Fruit fly (Drosophila melanogaster) whole organism, embryonic: ENCODE measurements around the gene ich.

Source experiments
- Abd-B ChIP-seq: fragments of 200-800 bp; sonication (Bioruptor generic); optimal IDR thresholded peaks from 2 replicates; lab custom pipeline; 2018; ENCODE audit warnings: missing biosample characterization, mild to moderate bottlenecking, missing genetic modification characterization, moderate library complexity
- Antp ChIP-seq: fragments of 200-800 bp; sonication (Bioruptor generic); optimal IDR thresholded peaks from 3 replicates; lab custom pipeline; 2016; ENCODE audit warnings: missing biosample characterization, missing genetic modification characterization
- Bteb2 ChIP-seq: fragments of 200-800 bp; sonication (Bioruptor generic); optimal IDR thresholded peaks from 2 replicates; lab custom pipeline; 2016; ENCODE audit warnings: missing biosample characterization, missing genetic modification characterization
- CG10274 ChIP-seq: fragments of 200-800 bp; sonication (Bioruptor generic); optimal IDR thresholded peaks from 3 replicates; lab custom pipeline; 2017; ENCODE audit warnings: missing biosample characterization, mild to moderate bottlenecking, missing genetic modification characterization
- CG10959 ChIP-seq: fragments of 200-800 bp; sonication (Bioruptor generic); IDR thresholded peaks from 2 replicates; pipeline ENCODE4 v1.3.6; 2022; ENCODE audit warnings: missing biosample characterization, missing genetic modification characterization
- CG11093 ChIP-seq: fragments of 200-800 bp; sonication (Bioruptor generic); IDR thresholded peaks from 3 replicates; pipeline ENCODE4 v1.3.6; 2022; ENCODE audit warnings: missing biosample characterization, missing genetic modification characterization
- CG12219 ChIP-seq: fragments of 200-800 bp; sonication (Bioruptor generic); optimal IDR thresholded peaks from 3 replicates; lab custom pipeline; 2018; ENCODE audit warnings: missing biosample characterization, mild to moderate bottlenecking, missing genetic modification characterization
- CG14441 ChIP-seq: fragments of 200-800 bp; sonication (Bioruptor generic); IDR thresholded peaks from 2 replicates; pipeline ENCODE4 v1.3.6; 2022; ENCODE audit warnings: missing biosample characterization, missing genetic modification characterization
- CG15696 ChIP-seq: fragments of 200-800 bp; sonication (Bioruptor generic); optimal IDR thresholded peaks from 2 replicates; lab custom pipeline; 2019; ENCODE audit warnings: missing biosample characterization, mild to moderate bottlenecking, missing genetic modification characterization, moderate library complexity
- CG17612 ChIP-seq: fragments of 200-800 bp; sonication (Bioruptor generic); IDR thresholded peaks from 2 replicates; pipeline ENCODE4 v1.3.6; 2022; ENCODE audit warnings: missing biosample characterization, missing genetic modification characterization
- CG2875 ChIP-seq: fragments of 200-800 bp; sonication (Bioruptor generic); optimal IDR thresholded peaks from 2 replicates; lab custom pipeline; 2017; ENCODE audit warnings: missing biosample characterization, mild to moderate bottlenecking, missing genetic modification characterization, missing genetic modification reagents
- CG3281 ChIP-seq: fragments of 200-800 bp; sonication (Bioruptor generic); optimal IDR thresholded peaks from 3 replicates; lab custom pipeline; 2017; ENCODE audit warnings: missing biosample characterization, mild to moderate bottlenecking, missing genetic modification characterization
- CG34224 ChIP-seq: fragments of 200-800 bp; sonication (Bioruptor generic); IDR thresholded peaks from 3 replicates; pipeline ENCODE4 v1.3.6; 2022; ENCODE audit warnings: missing biosample characterization, missing genetic modification characterization; ENCODE audit not compliant: partially characterized antibody
- CG6272 ChIP-seq: fragments of 200-800 bp; sonication (Bioruptor generic); IDR thresholded peaks from 2 replicates; pipeline ENCODE4 v1.3.6; 2022; ENCODE audit warnings: missing biosample characterization, missing genetic modification characterization
- CG6689 ChIP-seq: fragments of 200-800 bp; sonication (Bioruptor generic); IDR thresholded peaks from 2 replicates; pipeline ENCODE4 v1.3.6; 2022; ENCODE audit warnings: missing biosample characterization, missing genetic modification characterization
- CG6854 ChIP-seq: fragments of 200-800 bp; sonication (Bioruptor generic); optimal IDR thresholded peaks from 3 replicates; lab custom pipeline; 2017; ENCODE audit warnings: missing biosample characterization, mild to moderate bottlenecking, missing genetic modification characterization
- CG9797 ChIP-seq: fragments of 200-800 bp; sonication (Bioruptor generic); optimal IDR thresholded peaks from 3 replicates; lab custom pipeline; 2018; ENCODE audit warnings: missing biosample characterization, mild to moderate bottlenecking, missing genetic modification characterization
- CHES-1-like ChIP-seq: fragments of 200-800 bp; sonication (Bioruptor generic); optimal IDR thresholded peaks from 2 replicates; lab custom pipeline; 2016; ENCODE audit warnings: missing biosample characterization, missing genetic modification characterization
- Deaf1 ChIP-seq: fragments of 200-800 bp; optimal IDR thresholded peaks from 3 replicates; lab custom pipeline; 2019; ENCODE audit warnings: missing biosample characterization, mild to moderate bottlenecking, missing genetic modification characterization, moderate library complexity
- Dfd ChIP-seq, 2 experiments: fragments of >200 bp; optimal IDR thresholded peaks; 2 replicates each; lab custom pipeline; 2017; ENCODE audit warnings: missing biosample characterization in 2 of 2, missing genetic modification characterization in 2 of 2
- Doc2 ChIP-seq: fragments of 200-800 bp; sonication (Bioruptor generic); IDR thresholded peaks from 2 replicates; pipeline ENCODE4 v1.3.6; 2022; ENCODE audit warnings: missing biosample characterization, missing genetic modification characterization
- HLH3B ChIP-seq: fragments of 200-800 bp; sonication (Bioruptor generic); IDR thresholded peaks from 2 replicates; pipeline ENCODE4 v1.3.6; 2022; ENCODE audit warnings: missing biosample characterization, missing genetic modification characterization
- Hr51 ChIP-seq, 2 experiments: fragments of 200-800 bp; sonication (Bioruptor generic); optimal IDR thresholded peaks; 2 replicates in 1 of 2; 3 replicates in 1 of 2; lab custom pipeline; 2016 to 2018; ENCODE audit warnings: missing biosample characterization in 2 of 2, missing genetic modification characterization in 2 of 2, mild to moderate bottlenecking in 1 of 2, moderate library complexity in 1 of 2
- Hsf ChIP-seq: fragments of 200-800 bp; sonication (Bioruptor generic); optimal IDR thresholded peaks from 3 replicates; lab custom pipeline; 2016; ENCODE audit warnings: missing biosample characterization, missing genetic modification characterization
- Scr ChIP-seq: fragments of 200-800 bp; sonication (Bioruptor generic); IDR thresholded peaks from 2 replicates; pipeline ENCODE4 v1.3.6; 2022; ENCODE audit warnings: missing biosample characterization, missing genetic modification characterization; ENCODE audit not compliant: partially characterized antibody
- al ChIP-seq: fragments of 200-800 bp; sonication (Bioruptor generic); IDR thresholded peaks from 2 replicates; pipeline ENCODE4 v1.3.6; 2022; ENCODE audit warnings: missing biosample characterization, missing genetic modification characterization
- bcd ChIP-seq: fragments of 200-800 bp; sonication (Bioruptor generic); optimal IDR thresholded peaks from 2 replicates; lab custom pipeline; 2017; ENCODE audit warnings: missing biosample characterization, mild to moderate bottlenecking, missing genetic modification characterization
- cad ChIP-seq: fragments of >200 bp; optimal IDR thresholded peaks from 2 replicates; lab custom pipeline; 2017; ENCODE audit warnings: missing biosample characterization, missing genetic modification characterization
- ci ChIP-seq: fragments of 200-800 bp; sonication (Bioruptor generic); IDR thresholded peaks from 3 replicates; pipeline ENCODE4 v1.3.6; 2022; ENCODE audit warnings: missing biosample characterization, missing genetic modification characterization
- croc ChIP-seq: fragments of 200-800 bp; sonication (Bioruptor generic); conservative IDR thresholded peaks from 3 replicates; pipeline ENCODE4 v1.3.6; 2022; ENCODE audit warnings: missing biosample characterization, missing genetic modification characterization
- dati ChIP-seq: fragments of 200-800 bp; sonication (Bioruptor generic); IDR thresholded peaks from 2 replicates; pipeline ENCODE4 v1.3.6; 2022; ENCODE audit warnings: missing biosample characterization, missing genetic modification characterization
- eve ChIP-seq, 2 experiments: fragments of >200 bp; optimal IDR thresholded peaks; 2 replicates each; lab custom pipeline; 2017; ENCODE audit warnings: missing biosample characterization in 2 of 2, missing genetic modification characterization in 2 of 2
- ewg ChIP-seq: fragments of 200-800 bp; sonication (Bioruptor generic); optimal IDR thresholded peaks from 3 replicates; lab custom pipeline; 2017; ENCODE audit warnings: mild to moderate bottlenecking, missing biosample characterization, missing genetic modification reagents, missing genetic modification characterization
- eyg ChIP-seq: fragments of 200-800 bp; sonication (Bioruptor generic); optimal IDR thresholded peaks from 3 replicates; lab custom pipeline; 2016; ENCODE audit warnings: missing biosample characterization, missing genetic modification characterization
- fu2 ChIP-seq: fragments of 200-800 bp; sonication (Bioruptor generic); optimal IDR thresholded peaks from 2 replicates; lab custom pipeline; 2016; ENCODE audit warnings: missing biosample characterization, missing genetic modification characterization
- gcm2 ChIP-seq: fragments of 200-800 bp; sonication (Bioruptor generic); optimal IDR thresholded peaks from 2 replicates; lab custom pipeline; 2016; ENCODE audit warnings: missing biosample characterization, missing genetic modification characterization
- gro ChIP-seq: fragments of 200-800 bp; sonication (Bioruptor generic); optimal IDR thresholded peaks from 2 replicates; lab custom pipeline; 2016; ENCODE audit warnings: missing biosample characterization, missing genetic modification characterization
- insv ChIP-seq, 2 experiments: fragments of 200-800 bp; sonication (Bioruptor generic); optimal IDR thresholded peaks; 3 replicates each; lab custom pipeline; 2016 to 2018; ENCODE audit warnings: missing biosample characterization in 2 of 2, missing genetic modification characterization in 2 of 2
- kah ChIP-seq: fragments of 200-800 bp; sonication (Bioruptor generic); optimal IDR thresholded peaks from 2 replicates; lab custom pipeline; 2018; ENCODE audit warnings: missing biosample characterization, mild to moderate bottlenecking, missing genetic modification characterization
- ken ChIP-seq: fragments of 200-800 bp; sonication (Bioruptor generic); IDR thresholded peaks from 3 replicates; pipeline ENCODE4 v1.3.6; 2022; ENCODE audit warnings: missing biosample characterization, missing genetic modification characterization
- oc ChIP-seq: fragments of 200-800 bp; sonication (Bioruptor generic); optimal IDR thresholded peaks from 2 replicates; lab custom pipeline; 2018; ENCODE audit warnings: missing biosample characterization, mild to moderate bottlenecking, missing genetic modification characterization, moderate library complexity
- org-1 ChIP-seq: fragments of 200-800 bp; sonication (Bioruptor generic); optimal IDR thresholded peaks from 2 replicates; lab custom pipeline; 2017; ENCODE audit warnings: missing biosample characterization, missing genetic modification characterization
- pita ChIP-seq: fragments of 200-800 bp; sonication (Bioruptor generic); optimal IDR thresholded peaks from 2 replicates; lab custom pipeline; 2017; ENCODE audit warnings: missing biosample characterization, mild to moderate bottlenecking, missing genetic modification characterization
- run ChIP-seq: fragments of 200-800 bp; sonication (Bioruptor generic); optimal IDR thresholded peaks from 3 replicates; lab custom pipeline; 2018; ENCODE audit warnings: missing biosample characterization, mild to moderate bottlenecking, missing genetic modification characterization
- so ChIP-seq: fragments of 200-800 bp; sonication (Bioruptor generic); IDR thresholded peaks from 3 replicates; pipeline ENCODE4 v1.3.6; 2022; ENCODE audit warnings: missing biosample characterization, missing genetic modification characterization
- stc ChIP-seq: fragments of 200-800 bp; sonication (Bioruptor generic); IDR thresholded peaks from 2 replicates; pipeline ENCODE4 v1.3.6; 2022; ENCODE audit warnings: missing biosample characterization, missing genetic modification characterization
- tgo ChIP-seq: fragments of 200-800 bp; sonication (Bioruptor generic); IDR thresholded peaks from 3 replicates; pipeline ENCODE4 v1.3.6; 2022; ENCODE audit warnings: missing biosample characterization, missing genetic modification characterization
- zfh1 ChIP-seq: fragments of 200-800 bp; sonication (Bioruptor generic); IDR thresholded peaks from 3 replicates; pipeline ENCODE4 v1.3.6; 2022; ENCODE audit warnings: missing biosample characterization, missing genetic modification characterization

Gene ich

DNA sequence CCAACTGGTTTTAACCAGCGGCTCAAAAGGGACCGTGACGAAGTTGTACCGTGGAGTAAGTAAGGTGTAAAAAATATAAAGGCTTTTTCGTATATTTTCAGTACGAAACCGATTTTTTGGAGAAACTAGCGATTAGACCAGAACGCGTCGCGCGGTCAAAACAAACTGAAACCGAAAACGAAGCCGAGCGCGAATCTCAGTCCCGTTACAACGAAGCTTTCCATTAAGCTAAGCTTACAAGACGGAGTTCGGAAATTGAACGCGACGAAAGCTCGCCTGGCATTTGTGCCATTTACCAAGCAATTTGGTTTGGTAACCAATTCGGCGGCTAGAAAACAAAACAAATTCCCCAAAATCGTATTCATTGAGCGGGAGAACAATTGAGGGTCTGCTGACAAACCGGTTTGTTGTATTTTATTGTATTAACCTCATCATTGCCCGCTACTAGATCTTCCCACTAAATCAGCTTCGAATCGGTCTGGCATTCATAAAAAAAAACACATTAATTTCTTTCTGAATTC, 38.9 kb upstream of the ich start (continued):
- TF ChIP-seq CG10274 (GFP tag; lab: Kevin White, UChicago) (no peak), org-1 (GFP tag; lab: Kevin White, UChicago) (no peak), CG15696 (tag; lab: Kevin White, UChicago) (no peak), CG6689 (GFP tag; lab: Robert Waterston, UW) (no peak), CG17612 (GFP tag; lab: Robert Waterston, UW) (no peak), Doc2 (no peak), stc (GFP tag; lab: Robert Waterston, UW) (0 out of 2 replicates have a peak, but pooled peaks have one; percentile 11), CG34224 (GFP tag; lab: Robert Waterston, UW) (no peak), so (no peak), Bteb2 (no peak), cad (GFP tag; lab: Kevin White, UChicago) (no peak), ken (GFP tag; lab: Robert Waterston, UW) (no peak), pita (no peak), kah (GFP tag; lab: Kevin White, UChicago) (no peak), CG6854 (no peak), CG6272 (GFP tag; lab: Robert Waterston, UW) (no peak), eyg (GFP tag; lab: Kevin White, UChicago) (no peak), CHES-1-like (GFP tag; lab: Kevin White, UChicago) (no peak), Deaf1 (tag; lab: Kevin White, UChicago) (peak; percentile 87), CG3281 (GFP tag; lab: Kevin White, UChicago) (no peak), HLH3B (GFP tag; lab: Robert Waterston, UW) (no peak), croc (GFP tag; lab: Robert Waterston, UW) (no peak), oc (tag; lab: Kevin White, UChicago) (peak; percentile 63), al (GFP tag; lab: Robert Waterston, UW) (no peak), Hsf (no peak), CG12219 (GFP tag; lab: Kevin White, UChicago) (no peak), ewg (GFP tag; lab: Kevin White, UChicago) (no peak)
- TF ChIP-seq, all 482 proteins: peak for 15

DNA sequence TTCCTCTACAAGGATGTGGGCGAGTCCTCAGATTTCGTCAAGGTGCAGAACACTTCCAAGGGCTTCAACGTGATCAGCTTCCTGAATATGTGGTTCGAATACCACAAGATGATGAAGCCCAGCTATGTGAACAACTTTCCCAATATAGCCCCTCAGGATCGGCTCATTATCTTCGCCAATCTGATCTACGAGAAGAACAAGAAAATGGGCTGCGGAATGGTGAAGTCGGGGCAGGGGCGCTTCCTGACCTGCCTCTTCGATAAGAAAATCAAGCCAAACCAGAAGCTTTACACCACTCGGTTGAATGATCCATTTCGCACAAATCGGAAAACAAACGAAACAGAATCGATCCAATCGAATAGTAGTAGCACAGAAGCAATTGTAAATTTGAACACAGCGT, 35.4 kb upstream of the ich start:
- TF ChIP-seq gcm2 (GFP tag; lab: Kevin White, UChicago) (no peak), zfh1 (GFP tag; lab: Robert Waterston, UW) (no peak), tgo (0 out of 3 replicates have a peak, but pooled peaks have one; percentile 17), cad (GFP tag; lab: Kevin White, UChicago) (no peak), Scr (GFP tag; lab: Robert Waterston, UW) (no peak)
- TF ChIP-seq, all 482 proteins: peak for 1

DNA sequence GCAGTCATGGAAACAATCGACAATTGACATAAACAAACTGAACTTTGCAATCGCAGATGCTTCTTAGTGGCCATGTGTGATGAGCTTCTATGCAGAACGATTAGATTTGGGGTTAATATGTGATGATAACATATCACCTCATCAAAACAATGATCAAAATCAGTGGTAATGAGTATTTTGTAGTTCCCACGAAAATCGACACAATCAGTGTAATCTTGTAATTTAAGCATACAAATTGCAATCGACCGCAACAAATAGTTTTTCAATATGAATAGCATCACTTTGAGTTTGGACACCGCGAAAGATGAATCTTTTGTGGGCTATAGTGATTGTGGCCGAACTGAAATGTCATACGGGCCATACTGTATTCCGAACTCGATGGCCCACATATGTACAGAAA, 34.6 kb upstream of the ich start, which contains the start of gene CG11977:
CG11977 (plus strand) TSS at position 301 of the 400 bp plus-strand sequence.
- TF ChIP-seq gro (GFP tag; lab: Kevin White, UChicago), result no peak
- no peak for TF ChIP-seq bcd (GFP tag; lab: Kevin White, UChicago)
- no peak for TF ChIP-seq eve (GFP tag; optimal IDR thresholded peaks at IDR 0.05; lab: Kevin White, UChicago)
- TF ChIP-seq zfh1 (GFP tag; lab: Robert Waterston, UW), result no peak
- no peak for TF ChIP-seq kah (GFP tag; lab: Kevin White, UChicago)
- TF ChIP-seq ci (GFP tag; lab: Robert Waterston, UW), result no peak
- no peak for TF ChIP-seq fu2 (GFP tag; lab: Kevin White, UChicago)
- no peak for TF ChIP-seq CG9797 (GFP tag; lab: Kevin White, UChicago)
- TF ChIP-seq Antp (GFP tag; lab: Kevin White, UChicago), result no peak
- TF ChIP-seq insv (GFP tag; optimal IDR thresholded peaks at IDR 0.05; lab: Kevin White, UChicago), result no peak
- TF ChIP-seq Abd-B (GFP tag; lab: Kevin White, UChicago), result no peak
- no peak for TF ChIP-seq CG14441 (GFP tag; lab: Robert Waterston, UW)
- no peak for TF ChIP-seq CG10959 (GFP tag; lab: Robert Waterston, UW)
- no peak for TF ChIP-seq CG2875 (GFP tag; lab: Kevin White, UChicago)
- no peak for TF ChIP-seq dati (GFP tag; lab: Robert Waterston, UW)
- TF ChIP-seq Hr51 (GFP tag; optimal IDR thresholded peaks at IDR 0.05; lab: Kevin White, UChicago), result no peak
- no peak for TF ChIP-seq CG11093 (GFP tag; lab: Robert Waterston, UW)
- TF ChIP-seq run (tag; lab: Kevin White, UChicago), result no peak
- TF ChIP-seq Dfd (GFP tag; optimal IDR thresholded peaks at IDR 0.05; lab: Kevin White, UChicago), result no peak
